Worm (Caenorhabditis elegans): Measurements from ENCODE around the gene C14B1.2.

Gene C14B1.2

DNA sequence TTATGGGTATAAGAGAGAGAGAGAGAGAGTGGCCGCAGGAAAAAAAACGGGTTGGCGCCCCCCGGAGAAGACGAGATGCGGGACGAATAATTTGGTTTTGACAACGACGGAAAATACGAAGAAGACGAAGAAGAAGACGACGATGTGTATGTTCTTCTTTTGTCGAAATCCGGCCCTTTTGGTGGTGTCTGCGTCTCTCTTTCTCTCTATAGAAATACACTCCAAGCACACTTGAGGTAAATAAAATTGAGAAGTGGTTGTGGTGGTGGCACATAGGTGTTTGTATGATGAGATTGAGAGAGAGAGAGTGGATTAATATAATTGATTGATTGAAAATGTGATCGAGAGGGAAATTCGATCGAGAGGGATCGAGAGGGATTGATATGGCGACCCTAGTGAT, 29.2 kb upstream of the C14B1.2 start (continued):
- TF ChIP-seq efl-1 (optimal IDR thresholded peaks at IDR 0.05) (peak in 1 of 2 experiments; percentile 18), efl-1 (GFP tag; optimal IDR thresholded peaks at IDR 0.05 in 1 of 2) (peak in 1 of 2 experiments; percentile 85), snu-23 (GFP tag; optimal IDR thresholded peaks at IDR 0.05) (peak; percentile 50), ceh-63 (GFP tag; optimal IDR thresholded peaks at IDR 0.05) (no peak), hlh-17 (GFP tag; optimal IDR thresholded peaks at IDR 0.05; ENCODE audit: borderline replicate concordance) (no peak), mep-1 (tag; optimal IDR thresholded peaks at IDR 0.05) (peak; percentile 28), ceh-8 (GFP tag; optimal IDR thresholded peaks at IDR 0.05) (no peak), irx-1 (tag; optimal IDR thresholded peaks at IDR 0.05) (no peak), fkh-4 (tag; optimal IDR thresholded peaks at IDR 0.05; ENCODE audit: borderline replicate concordance) (no peak), lin-14 (GFP tag; optimal IDR thresholded peaks at IDR 0.05) (peak; percentile 90), sox-4 (tag; optimal IDR thresholded peaks at IDR 0.05) (no peak), vab-15 (tag; optimal IDR thresholded peaks at IDR 0.05) (no peak), sup-37 (GFP tag; optimal IDR thresholded peaks at IDR 0.05) (no peak), nhr-90 (tag; optimal IDR thresholded peaks at IDR 0.05; ENCODE audit: poor library complexity) (no peak), F16B12.6 (tag; optimal IDR thresholded peaks at IDR 0.05) (no peak), unc-62 (GFP tag; optimal IDR thresholded peaks at IDR 0.05) (no peak), aly-2 (tag; optimal IDR thresholded peaks at IDR 0.05) (no peak), nhr-12 (tag; optimal IDR thresholded peaks at IDR 0.05) (no peak), nhr-19 (GFP tag; conservative IDR thresholded peaks at IDR 0.05) (no peak), pax-3 (tag; optimal IDR thresholded peaks at IDR 0.05) (no peak)

DNA sequence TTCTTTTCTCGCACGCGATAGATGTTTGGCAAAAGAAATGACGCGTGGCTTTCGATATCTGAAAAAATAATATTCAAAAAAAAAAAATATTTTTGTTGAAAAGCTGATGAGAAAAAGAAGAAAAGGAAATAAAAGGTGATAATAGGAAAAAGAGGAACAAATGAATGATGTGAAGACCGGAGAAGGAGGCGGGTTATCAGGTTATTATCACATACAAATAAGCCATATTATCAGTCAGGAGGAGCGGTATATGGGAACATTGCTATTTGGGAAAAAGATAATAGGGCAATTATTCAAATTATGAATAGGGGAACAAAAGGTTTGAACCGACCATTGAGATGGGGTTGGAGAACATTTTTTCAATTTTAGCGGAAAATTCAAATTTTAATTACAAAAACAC, 27.9 kb upstream of the C14B1.2 start:
- TF ChIP-seq fkh-10 (GFP tag; optimal IDR thresholded peaks at IDR 0.05) (no peak), irx-1 (tag; optimal IDR thresholded peaks at IDR 0.05) (no peak), dsc-1 (tag; optimal IDR thresholded peaks at IDR 0.05) (peak; percentile 60), sup-37 (GFP tag; optimal IDR thresholded peaks at IDR 0.05) (no peak)

DNA sequence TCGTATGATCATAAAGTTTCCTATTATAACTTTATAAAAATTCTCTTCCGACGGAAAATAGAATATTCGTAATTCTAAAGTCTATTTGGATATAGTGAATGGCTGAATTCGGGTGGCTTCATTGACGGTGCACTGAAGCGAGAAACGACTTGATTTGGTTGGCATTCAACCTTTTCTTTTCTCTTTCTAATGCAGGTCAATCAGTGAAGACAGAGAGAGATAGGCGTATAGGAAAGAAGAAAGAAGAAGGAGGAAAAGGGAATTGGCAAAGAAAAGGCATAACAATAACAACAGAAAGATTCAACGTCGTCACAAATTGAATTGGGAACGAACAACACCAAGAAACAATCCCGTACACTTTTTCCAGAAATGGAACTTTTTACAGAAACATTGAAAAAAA, 26.6 kb upstream of the C14B1.2 start:
- TF ChIP-seq unc-30 (tag; optimal IDR thresholded peaks at IDR 0.05) (no peak), blmp-1 (tag; optimal IDR thresholded peaks at IDR 0.05) (peak; percentile 94), rnt-1 (tag; optimal IDR thresholded peaks at IDR 0.05) (no peak)

DNA sequence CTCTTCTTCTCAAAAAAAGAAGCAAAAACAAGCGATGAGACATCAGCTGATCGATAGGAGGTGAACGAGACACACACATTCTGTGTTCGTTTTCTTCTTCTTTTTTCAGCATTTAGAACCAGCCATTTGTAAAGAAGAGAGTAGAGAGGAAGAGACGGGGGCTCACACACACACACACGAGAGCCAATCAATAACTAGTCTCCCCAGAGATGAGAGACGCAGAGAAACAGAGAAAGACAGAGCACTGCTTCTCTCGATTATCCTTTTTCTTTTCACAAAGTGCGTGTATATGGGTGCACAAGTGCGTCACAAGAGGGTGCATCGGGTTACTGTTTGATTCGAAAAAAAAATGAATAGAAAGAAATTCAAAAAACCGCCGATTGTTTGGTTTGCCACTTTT, 24.7 kb upstream of the C14B1.2 start:
- TF ChIP-seq fkh-10 (GFP tag; optimal IDR thresholded peaks at IDR 0.05) (peak; percentile 23), tlp-1 (tag; optimal IDR thresholded peaks at IDR 0.05) (no peak), isw-1 (GFP tag; IDR thresholded peaks at IDR 0.05) (peak; percentile 45), ceh-63 (GFP tag; optimal IDR thresholded peaks at IDR 0.05) (no peak), ztf-4 (tag; optimal IDR thresholded peaks at IDR 0.05) (peak; percentile 33), swsn-7 (tag; optimal IDR thresholded peaks at IDR 0.05) (peak; percentile 76), Y116A8C.19 (tag; optimal IDR thresholded peaks at IDR 0.05; ENCODE audit: borderline replicate concordance) (no peak), nhr-77 (tag; optimal IDR thresholded peaks at IDR 0.05) (peak; percentile 35), snpc-4 (tag; optimal IDR thresholded peaks at IDR 0.05) (no peak), mef-2 (tag; optimal IDR thresholded peaks at IDR 0.05) (peak; percentile 4), mdl-1 (tag; optimal IDR thresholded peaks at IDR 0.05) (peak in 1 of 2 experiments; percentile 30), nhr-20 (tag; optimal IDR thresholded peaks at IDR 0.05) (peak; percentile 6), hpl-2 (GFP tag; optimal IDR thresholded peaks at IDR 0.05) (no peak), snu-23 (GFP tag; optimal IDR thresholded peaks at IDR 0.05) (peak; percentile 68), efl-1 (optimal IDR thresholded peaks at IDR 0.05) (peak; percentile 64), efl-1 (GFP tag; optimal IDR thresholded peaks at IDR 0.05 in 1 of 2) (peak; percentile 24 to 94), fos-1 (tag; optimal IDR thresholded peaks at IDR 0.05) (peak; percentile 25), irx-1 (tag; optimal IDR thresholded peaks at IDR 0.05) (peak; percentile 42), elt-3 (tag; optimal IDR thresholded peaks at IDR 0.05) (no peak), C16A3.4 (tag; optimal IDR thresholded peaks at IDR 0.05) (no peak), egl-13 (tag; optimal IDR thresholded peaks at IDR 0.05) (peak; percentile 78), lsy-2 (tag; optimal IDR thresholded peaks at IDR 0.05) (peak; percentile 63 to 73), zag-1 (tag; optimal IDR thresholded peaks at IDR 0.05) (no peak), nhr-19 (GFP tag; conservative IDR thresholded peaks at IDR 0.05) (peak; percentile 47), nhr-71 (tag; optimal IDR thresholded peaks at IDR 0.05) (peak; percentile 78), nhr-76 (tag; optimal IDR thresholded peaks at IDR 0.05) (no peak), mep-1 (tag; optimal IDR thresholded peaks at IDR 0.05) (peak; percentile 53), F16B12.6 (tag; optimal IDR thresholded peaks at IDR 0.05) (peak; percentile 35), nhr-12 (tag; optimal IDR thresholded peaks at IDR 0.05) (no peak), nhr-47 (tag; optimal IDR thresholded peaks at IDR 0.05) (peak; percentile 70), efl-3 (GFP tag; optimal IDR thresholded peaks at IDR 0.05) (no peak), nhr-90 (tag; optimal IDR thresholded peaks at IDR 0.05; ENCODE audit: poor library complexity) (no peak), skn-1 (tag; optimal IDR thresholded peaks at IDR 0.05) (peak; percentile 5)

Measured in whole organism, L1 larva.